Fruit fly (Drosophila melanogaster) whole organism, embryonic: ENCODE measurements around the gene Gdh.

Source experiments
- Bdp1 ChIP-seq: fragments of 200-800 bp; sonication (Bioruptor generic); optimal IDR thresholded peaks from 3 replicates; lab custom pipeline; 2016; ENCODE audit warnings: missing biosample characterization, missing genetic modification characterization
- CG10147 ChIP-seq: fragments of 200-800 bp; sonication (Bioruptor generic); optimal IDR thresholded peaks from 2 replicates; lab custom pipeline; 2019; ENCODE audit warnings: missing biosample characterization, mild to moderate bottlenecking, missing genetic modification characterization, moderate library complexity
- CG11696 ChIP-seq: fragments of 200-800 bp; sonication (Bioruptor generic); IDR thresholded peaks from 2 replicates; pipeline ENCODE4 v1.3.6; 2022; ENCODE audit warnings: missing biosample characterization, missing genetic modification characterization
- CG11723 ChIP-seq: fragments of 200-800 bp; sonication (Bioruptor generic); optimal IDR thresholded peaks from 2 replicates; lab custom pipeline; 2017; ENCODE audit warnings: missing biosample characterization, mild to moderate bottlenecking, missing genetic modification characterization
- CG12104 ChIP-seq: fragments of 200-800 bp; sonication (Bioruptor generic); optimal IDR thresholded peaks from 3 replicates; lab custom pipeline; 2016; ENCODE audit warnings: missing biosample characterization, missing genetic modification characterization
- CG12391 ChIP-seq: fragments of 200-800 bp; sonication (Bioruptor generic); optimal IDR thresholded peaks from 3 replicates; lab custom pipeline; 2018; ENCODE audit warnings: missing biosample characterization, mild to moderate bottlenecking, missing genetic modification characterization, moderate library complexity
- CG13287 ChIP-seq: fragments of 200-800 bp; sonication (Bioruptor generic); IDR thresholded peaks from 2 replicates; pipeline ENCODE4 v1.3.6; 2022; ENCODE audit warnings: missing biosample characterization, missing genetic modification characterization; ENCODE audit not compliant: partially characterized antibody
- CG15269 ChIP-seq: fragments of 200-800 bp; sonication (Bioruptor generic); optimal IDR thresholded peaks from 2 replicates; lab custom pipeline; 2018; ENCODE audit warnings: missing biosample characterization, mild to moderate bottlenecking, missing genetic modification characterization, moderate library complexity
- CG1603 ChIP-seq: fragments of 200-800 bp; sonication (Bioruptor generic); optimal IDR thresholded peaks from 2 replicates; lab custom pipeline; 2019; ENCODE audit warnings: missing biosample characterization, mild to moderate bottlenecking, missing genetic modification characterization, moderate library complexity
- CG31388 ChIP-seq: fragments of 200-800 bp; sonication (Bioruptor generic); optimal IDR thresholded peaks from 2 replicates; lab custom pipeline; 2016; ENCODE audit warnings: missing biosample characterization, missing genetic modification characterization
- CG3407 ChIP-seq: fragments of 200-800 bp; sonication (Bioruptor generic); optimal IDR thresholded peaks from 2 replicates; lab custom pipeline; 2018; ENCODE audit warnings: missing biosample characterization, mild to moderate bottlenecking, missing genetic modification characterization
- CG4707 ChIP-seq: fragments of 200-800 bp; sonication (Bioruptor generic); optimal IDR thresholded peaks from 2 replicates; lab custom pipeline; 2018; ENCODE audit warnings: missing biosample characterization, mild to moderate bottlenecking, missing genetic modification characterization, moderate library complexity
- CG5180 ChIP-seq: fragments of 200-800 bp; sonication (Bioruptor generic); optimal IDR thresholded peaks from 3 replicates; lab custom pipeline; 2017; ENCODE audit warnings: missing biosample characterization, missing genetic modification characterization, mild to moderate bottlenecking, moderate library complexity, missing genetic modification reagents
- CG6683 ChIP-seq: fragments of 200-800 bp; sonication (Bioruptor generic); optimal IDR thresholded peaks from 2 replicates; lab custom pipeline; 2017; ENCODE audit warnings: missing biosample characterization, mild to moderate bottlenecking, missing genetic modification characterization, missing genetic modification reagents
- CG6765 ChIP-seq: fragments of 200-800 bp; sonication (Bioruptor generic); optimal IDR thresholded peaks from 3 replicates; lab custom pipeline; 2017; ENCODE audit warnings: missing biosample characterization, mild to moderate bottlenecking, missing genetic modification characterization
- CG7745 ChIP-seq: fragments of 200-800 bp; sonication (Bioruptor generic); optimal IDR thresholded peaks from 2 replicates; lab custom pipeline; 2018; ENCODE audit warnings: missing biosample characterization, mild to moderate bottlenecking, missing genetic modification characterization, moderate library complexity
- CG7839 ChIP-seq: fragments of 200-800 bp; sonication (Bioruptor generic); optimal IDR thresholded peaks from 3 replicates; lab custom pipeline; 2018; ENCODE audit warnings: missing biosample characterization, mild to moderate bottlenecking, missing genetic modification characterization, moderate library complexity
- CG8388 ChIP-seq: fragments of 200-800 bp; sonication (Bioruptor generic); optimal IDR thresholded peaks from 2 replicates; lab custom pipeline; 2019; ENCODE audit warnings: missing biosample characterization, mild to moderate bottlenecking, missing genetic modification characterization, moderate library complexity
- CG9215 ChIP-seq: fragments of 200-800 bp; sonication (Bioruptor generic); IDR thresholded peaks from 2 replicates; pipeline ENCODE4 v1.3.6; 2022; ENCODE audit warnings: missing biosample characterization, missing genetic modification characterization
- CG9876 ChIP-seq: fragments of 200-800 bp; sonication (Bioruptor generic); optimal IDR thresholded peaks from 2 replicates; lab custom pipeline; 2016; ENCODE audit warnings: missing biosample characterization, missing genetic modification characterization
- D19B ChIP-seq: fragments of 200-800 bp; sonication (Bioruptor generic); optimal IDR thresholded peaks from 2 replicates; lab custom pipeline; 2017; ENCODE audit warnings: missing biosample characterization, mild to moderate bottlenecking, missing genetic modification characterization
- Dbx ChIP-seq: fragments of 200-800 bp; sonication (Bioruptor generic); IDR thresholded peaks from 3 replicates; pipeline ENCODE4 v1.3.6; 2022; ENCODE audit warnings: missing biosample characterization, missing genetic modification characterization
- Dll ChIP-seq: fragments of 200-800 bp; sonication (Bioruptor generic); IDR thresholded peaks from 4 replicates; pipeline ENCODE4 v1.3.6; 2022; ENCODE audit warnings: missing biosample characterization, missing genetic modification characterization; ENCODE audit not compliant: partially characterized antibody
- Fer2 ChIP-seq: fragments of 200-800 bp; sonication (Bioruptor generic); optimal IDR thresholded peaks from 2 replicates; lab custom pipeline; 2018; ENCODE audit warnings: missing biosample characterization, mild to moderate bottlenecking, missing genetic modification characterization, moderate library complexity
- Hmx ChIP-seq: fragments of 200-800 bp; sonication (Bioruptor generic); optimal IDR thresholded peaks from 2 replicates; lab custom pipeline; 2016; ENCODE audit warnings: missing biosample characterization, missing genetic modification characterization
- Max ChIP-seq: fragments of 200-800 bp; sonication (Bioruptor generic); optimal IDR thresholded peaks from 2 replicates; lab custom pipeline; 2016; ENCODE audit warnings: missing biosample characterization, mild to moderate bottlenecking, missing genetic modification characterization
- Oli ChIP-seq: fragments of 200-800 bp; sonication (Bioruptor generic); optimal IDR thresholded peaks from 2 replicates; lab custom pipeline; 2018; ENCODE audit warnings: missing biosample characterization, mild to moderate bottlenecking, missing genetic modification characterization, moderate library complexity
- Sox100B ChIP-seq: fragments of 200-800 bp; sonication (Bioruptor generic); optimal IDR thresholded peaks from 3 replicates; lab custom pipeline; 2018; ENCODE audit warnings: missing biosample characterization, mild to moderate bottlenecking, missing genetic modification characterization
- Taf1 ChIP-seq: fragments of 200-800 bp; sonication (Bioruptor generic); IDR thresholded peaks from 2 replicates; pipeline ENCODE4 v1.3.6; 2022; ENCODE audit warnings: missing biosample characterization, missing genetic modification characterization
- YL-1 ChIP-seq: fragments of 200-800 bp; sonication (Bioruptor generic); optimal IDR thresholded peaks from 3 replicates; lab custom pipeline; 2017; ENCODE audit warnings: missing biosample characterization, mild to moderate bottlenecking, missing genetic modification characterization
- ase ChIP-seq: fragments of 200-800 bp; sonication (Bioruptor generic); IDR thresholded peaks from 3 replicates; pipeline ENCODE4 v1.3.6; 2022; ENCODE audit warnings: missing biosample characterization, missing genetic modification characterization
- bowl ChIP-seq: fragments of 200-800 bp; sonication (Bioruptor generic); IDR thresholded peaks from 2 replicates; pipeline ENCODE4 v1.3.6; 2022; ENCODE audit warnings: missing biosample characterization, missing genetic modification characterization
- bsh ChIP-seq, 2 experiments: fragments of 200-800 bp; sonication (Bioruptor generic); optimal IDR thresholded peaks; 2 replicates each; lab custom pipeline; 2017 to 2018; ENCODE audit warnings: mild to moderate bottlenecking in 2 of 2, missing biosample characterization in 2 of 2, missing genetic modification characterization in 2 of 2, moderate library complexity in 1 of 2
- dm ChIP-seq: fragments of 200-800 bp; sonication (Bioruptor generic); optimal IDR thresholded peaks from 3 replicates; lab custom pipeline; 2016; ENCODE audit warnings: missing biosample characterization, missing genetic modification characterization
- exex ChIP-seq: fragments of 200-800 bp; sonication (Bioruptor generic); optimal IDR thresholded peaks from 4 replicates; lab custom pipeline; 2018; ENCODE audit warnings: missing biosample characterization, mild to moderate bottlenecking, missing genetic modification characterization, moderate library complexity
- fd96Cb ChIP-seq: fragments of 200-800 bp; sonication (Bioruptor generic); optimal IDR thresholded peaks from 2 replicates; lab custom pipeline; 2018; ENCODE audit warnings: missing biosample characterization, mild to moderate bottlenecking, missing genetic modification characterization, moderate library complexity
- fu2 ChIP-seq: fragments of 200-800 bp; sonication (Bioruptor generic); optimal IDR thresholded peaks from 2 replicates; lab custom pipeline; 2016; ENCODE audit warnings: missing biosample characterization, missing genetic modification characterization
- gcm ChIP-seq: fragments of 200-800 bp; sonication (Bioruptor generic); optimal IDR thresholded peaks from 2 replicates; lab custom pipeline; 2019; ENCODE audit warnings: missing biosample characterization, mild to moderate bottlenecking, missing genetic modification characterization, moderate library complexity
- grn ChIP-seq: fragments of 200-800 bp; sonication (Bioruptor generic); optimal IDR thresholded peaks from 3 replicates; lab custom pipeline; 2017; ENCODE audit warnings: missing biosample characterization, missing genetic modification characterization
- hbn ChIP-seq: fragments of 200-800 bp; sonication (Bioruptor generic); IDR thresholded peaks from 2 replicates; pipeline ENCODE4 v1.3.6; 2022; ENCODE audit warnings: missing biosample characterization, missing genetic modification characterization; ENCODE audit not compliant: partially characterized antibody
- inv ChIP-seq: fragments of 200-800 bp; sonication (Bioruptor generic); IDR thresholded peaks from 2 replicates; pipeline ENCODE4 v1.3.6; 2022; ENCODE audit warnings: missing biosample characterization, missing genetic modification characterization; ENCODE audit not compliant: partially characterized antibody
- lov ChIP-seq, 2 experiments: fragments of 200-800 bp in 1 of 2; fragments of >200 bp in 1 of 2; sonication (Bioruptor generic) in 1 of 2; IDR thresholded peaks in 1 of 2; optimal IDR thresholded peaks in 1 of 2; 2 replicates in 1 of 2; 3 replicates in 1 of 2; pipeline versions ENCODE4 v1.3.6 to Lab custom; 2017 to 2022; ENCODE audit warnings: missing biosample characterization in 1 of 2, missing genetic modification characterization in 1 of 2
- oc ChIP-seq: fragments of 200-800 bp; sonication (Bioruptor generic); optimal IDR thresholded peaks from 2 replicates; lab custom pipeline; 2018; ENCODE audit warnings: missing biosample characterization, mild to moderate bottlenecking, missing genetic modification characterization, moderate library complexity
- pb ChIP-seq: fragments of 200-800 bp; sonication (Bioruptor generic); optimal IDR thresholded peaks from 3 replicates; lab custom pipeline; 2016; ENCODE audit warnings: missing biosample characterization, missing genetic modification characterization
- prd ChIP-seq, 3 experiments: fragments of >200 bp in 2 of 3; fragments of 200-800 bp in 1 of 3; sonication (Bioruptor generic) in 1 of 3; optimal IDR thresholded peaks in 2 of 3; IDR thresholded peaks in 1 of 3; 2 replicates in 2 of 3; 3 replicates in 1 of 3; pipeline versions ENCODE4 v1.3.6 to Lab custom; 2017 to 2022; ENCODE audit warnings: missing biosample characterization in 1 of 3, missing genetic modification characterization in 1 of 3
- salm ChIP-seq: fragments of 200-800 bp; sonication (Bioruptor generic); optimal IDR thresholded peaks from 2 replicates; lab custom pipeline; 2018; ENCODE audit warnings: missing biosample characterization, mild to moderate bottlenecking, missing genetic modification characterization
- slou ChIP-seq: fragments of 200-800 bp; sonication (Bioruptor generic); optimal IDR thresholded peaks from 3 replicates; lab custom pipeline; 2016; ENCODE audit warnings: missing biosample characterization, missing genetic modification characterization
- tgo ChIP-seq: fragments of 200-800 bp; sonication (Bioruptor generic); IDR thresholded peaks from 3 replicates; pipeline ENCODE4 v1.3.6; 2022; ENCODE audit warnings: missing biosample characterization, missing genetic modification characterization
- yki ChIP-seq: fragments of >200 bp; optimal IDR thresholded peaks from 3 replicates; lab custom pipeline; 2018

The Gdh gene

DNA sequence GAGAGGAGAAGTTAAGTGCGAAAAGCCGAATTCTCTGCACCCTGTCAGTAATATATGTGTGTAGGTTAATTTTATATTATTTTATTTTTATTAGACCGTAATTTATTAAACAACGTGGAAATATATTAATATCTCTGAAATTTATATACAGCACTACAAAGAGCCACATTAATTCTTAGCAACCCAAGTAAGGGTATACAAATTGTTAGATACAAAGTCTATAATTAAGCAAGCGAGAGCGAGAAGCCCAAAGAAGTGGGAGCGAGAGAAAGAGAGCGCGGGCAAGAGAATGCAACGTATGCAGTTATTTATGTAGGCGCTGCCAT, 55.8 kb downstream of the Gdh start (continued):
- peak; percentile 82 for TF ChIP-seq bowl
- 0 out of 3 replicates have a peak, but pooled peaks have one; percentile 46 for TF ChIP-seq Dbx (GFP tag; lab: Robert Waterston, UW)
- peak; percentile 71 for TF ChIP-seq CG11723 (GFP tag; lab: Kevin White, UChicago)
- peak; percentile 92 to 99 for TF ChIP-seq bsh (GFP tag; optimal IDR thresholded peaks at IDR 0.05; lab: Kevin White, UChicago)
- TF ChIP-seq CG31388 = peak; percentile 79
- no peak for TF ChIP-seq prd (optimal IDR thresholded peaks at IDR 0.05; lab: Kevin White, UChicago)
- peak; percentile 95 for TF ChIP-seq prd (GFP tag; IDR thresholded peaks at IDR 0.05; lab: Robert Waterston, UW)
- TF ChIP-seq CG4707 (GFP tag; lab: Kevin White, UChicago) = peak; percentile 86
- TF ChIP-seq yki (lab: Kevin White, UChicago) = no peak
- TF ChIP-seq hbn = no peak
- peak; percentile 35 for TF ChIP-seq CG6765 (GFP tag; lab: Kevin White, UChicago)
- TF ChIP-seq Sox100B = peak; percentile 92
- TF ChIP-seq CG3407 = peak; percentile 90
- TF ChIP-seq Bdp1 = peak; percentile 55
- TF ChIP-seq Taf1 = peak; percentile 61
- peak; percentile 97 for TF ChIP-seq CG12391 (tag; lab: Kevin White, UChicago)
- no peak for TF ChIP-seq Hmx (GFP tag; lab: Kevin White, UChicago)
- peak; percentile 90 for TF ChIP-seq ase (GFP tag; lab: Robert Waterston, UW)
- peak; percentile 41 for TF ChIP-seq D19B (GFP tag; lab: Kevin White, UChicago)
- TF ChIP-seq oc (tag; lab: Kevin White, UChicago) = peak; percentile 96
- peak; percentile 72 for TF ChIP-seq YL-1
- TF ChIP-seq CG11696 (GFP tag; lab: Robert Waterston, UW) = peak; percentile 80
- TF ChIP-seq slou (GFP tag; lab: Kevin White, UChicago) = no peak
- TF ChIP-seq tgo (GFP tag; lab: Robert Waterston, UW) = peak; percentile 91
- TF ChIP-seq salm (tag; lab: Kevin White, UChicago) = peak; percentile 89
- peak; percentile 94 for TF ChIP-seq CG7745 (tag; lab: Kevin White, UChicago)
- TF ChIP-seq Oli = peak; percentile 93
- no peak for TF ChIP-seq grn (GFP tag; lab: Kevin White, UChicago)
- no peak for TF ChIP-seq CG9876 (GFP tag; lab: Kevin White, UChicago)
- TF ChIP-seq gcm = peak; percentile 96
- peak; percentile 97 for TF ChIP-seq CG8388 (GFP tag; lab: Kevin White, UChicago)
- TF ChIP-seq fd96Cb = peak; percentile 97
- peak; percentile 79 for TF ChIP-seq CG1603 (tag; lab: Kevin White, UChicago)
- TF ChIP-seq CG7839 (tag; lab: Kevin White, UChicago) = peak; percentile 95
- TF ChIP-seq Max (GFP tag; lab: Kevin White, UChicago) = peak; percentile 89
- TF ChIP-seq CG9215 (GFP tag; lab: Robert Waterston, UW) = peak; percentile 78
- TF ChIP-seq CG13287 (GFP tag; lab: Robert Waterston, UW) = no peak
- TF ChIP-seq CG12104 = peak; percentile 88
- TF ChIP-seq inv = no peak
- peak; percentile 74 for TF ChIP-seq CG5180
- TF ChIP-seq dm (GFP tag; lab: Kevin White, UChicago) = peak; percentile 17
- no peak for TF ChIP-seq pb (GFP tag; lab: Kevin White, UChicago)
- TF ChIP-seq CG6683 (GFP tag; lab: Kevin White, UChicago) = peak; percentile 63
- TF ChIP-seq lov (optimal IDR thresholded peaks at IDR 0.05; lab: Kevin White, UChicago) = no peak
- peak; percentile 96 for TF ChIP-seq lov (GFP tag; IDR thresholded peaks at IDR 0.05; lab: Robert Waterston, UW)
- peak; percentile 79 for TF ChIP-seq CG10147
- TF ChIP-seq exex (tag; lab: Kevin White, UChicago) = peak; percentile 34
- TF ChIP-seq Dll = no peak
- no peak for TF ChIP-seq fu2 (GFP tag; lab: Kevin White, UChicago)
- peak; percentile 74 for TF ChIP-seq Fer2 (tag; lab: Kevin White, UChicago)
- TF ChIP-seq CG15269 (tag; lab: Kevin White, UChicago) = peak; percentile 91
